Worm (Caenorhabditis elegans): Measurements from ENCODE around the gene mrpl-28.

mrpl-28 gene

DNA sequence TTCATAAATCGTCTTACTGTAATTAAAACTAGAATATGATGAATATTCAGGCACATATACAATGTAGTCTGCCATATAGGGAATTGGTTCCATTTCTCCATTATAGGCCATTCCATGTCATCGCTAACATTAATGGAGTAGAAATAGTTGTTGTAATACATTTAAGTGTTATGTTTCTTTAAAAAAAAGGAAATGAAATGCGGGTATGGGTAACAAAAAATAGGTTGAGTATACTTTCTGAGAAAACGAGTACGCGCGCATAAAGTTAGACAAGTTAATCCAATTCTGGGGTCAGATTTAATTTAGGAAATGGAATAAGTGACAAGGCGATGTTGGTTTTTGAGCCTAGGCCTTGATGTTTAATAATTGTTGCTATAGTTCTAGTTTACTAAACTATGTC lies 17.9 kb upstream of the mrpl-28 start, which contains the start of gene T01D1.7:
Gene T01D1.7 (minus strand): TSS at position 101 of the 400 bp plus-strand sequence.
- TF ChIP-seq nhr-21 (tag; optimal IDR thresholded peaks at IDR 0.05) (peak; percentile 23), nhr-11 (tag; optimal IDR thresholded peaks at IDR 0.05) (no peak), elt-3 (tag; optimal IDR thresholded peaks at IDR 0.05) (no peak), mdl-1 (tag; optimal IDR thresholded peaks at IDR 0.05) (no peak), sma-9 (GFP tag; optimal IDR thresholded peaks at IDR 0.05) (peak; percentile 0), sma-9 (tag; optimal IDR thresholded peaks at IDR 0.05) (no peak), Y55F3AM.14 (GFP tag; optimal IDR thresholded peaks at IDR 0.05) (no peak)

DNA sequence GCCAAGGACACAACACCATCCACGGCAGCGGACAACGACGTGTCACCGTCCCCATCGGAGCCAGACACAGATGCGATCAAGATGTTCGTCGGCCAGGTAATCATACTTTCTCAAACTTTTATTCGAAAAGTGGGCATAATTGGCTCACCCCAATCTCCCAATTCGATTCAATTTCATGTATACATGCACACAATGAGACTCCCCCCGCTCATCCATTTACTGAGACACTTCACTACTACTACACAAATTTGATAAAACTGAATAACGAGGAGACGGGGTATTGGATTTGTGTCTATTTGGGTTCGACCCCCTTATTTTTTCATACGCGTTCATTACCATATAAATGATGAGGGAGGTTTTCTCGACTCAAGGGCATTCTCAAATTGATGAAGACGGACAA lies 7.4 kb upstream of the mrpl-28 start:
- TF ChIP-seq aly-2 (tag; optimal IDR thresholded peaks at IDR 0.05) (no peak), fos-1 (tag; optimal IDR thresholded peaks at IDR 0.05) (no peak), ceh-82 (tag; optimal IDR thresholded peaks at IDR 0.05) (no peak), nhr-129 (tag; optimal IDR thresholded peaks at IDR 0.05) (no peak), ZK546.5 (tag; optimal IDR thresholded peaks at IDR 0.05) (no peak), skn-1 (tag; optimal IDR thresholded peaks at IDR 0.05) (no peak), alr-1 (tag; optimal IDR thresholded peaks at IDR 0.05) (no peak), nhr-12 (tag; optimal IDR thresholded peaks at IDR 0.05) (no peak), F13H6.1 (tag; optimal IDR thresholded peaks at IDR 0.05) (no peak), crh-2 (tag; optimal IDR thresholded peaks at IDR 0.05) (no peak), lin-13 (GFP tag; optimal IDR thresholded peaks at IDR 0.05) (no peak), unc-39 (tag; optimal IDR thresholded peaks at IDR 0.05) (no peak), nhr-25 (tag; optimal IDR thresholded peaks at IDR 0.05) (no peak), R02D3.7 (tag; optimal IDR thresholded peaks at IDR 0.05) (no peak), ztf-11 (tag; optimal IDR thresholded peaks at IDR 0.05) (no peak), sma-3 (GFP tag; optimal IDR thresholded peaks at IDR 0.05) (no peak), dmd-4 (tag; optimal IDR thresholded peaks at IDR 0.05) (no peak), peb-1 (tag; optimal IDR thresholded peaks at IDR 0.05) (no peak), mdl-1 (tag; optimal IDR thresholded peaks at IDR 0.05) (no peak), sem-4 (tag; optimal IDR thresholded peaks at IDR 0.05) (no peak)

DNA sequence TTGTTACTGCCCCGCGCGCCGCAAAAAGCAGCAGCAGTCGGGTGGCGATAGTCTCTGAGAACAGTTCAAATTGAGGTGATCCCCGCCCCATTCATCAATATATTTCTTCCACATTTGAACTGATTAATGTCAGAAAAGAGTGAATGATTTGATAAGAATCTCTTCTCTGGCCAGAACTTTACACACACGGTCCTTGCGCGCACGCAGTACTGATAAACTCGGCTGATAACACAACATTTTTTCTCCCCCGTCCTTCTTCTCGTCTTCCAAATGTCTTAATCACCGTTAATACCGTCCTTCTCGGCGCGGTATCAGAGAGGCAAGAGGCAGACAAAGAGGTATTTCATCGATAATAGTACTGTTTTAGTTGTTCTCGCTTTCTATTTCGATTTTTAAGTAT lies 6.4 kb upstream of the mrpl-28 start, which contains the start of gene etr-1:
Gene etr-1 (plus strand): TSS at position 193 of the 400 bp plus-strand sequence.
- no peak for TF ChIP-seq mdl-1 (tag; optimal IDR thresholded peaks at IDR 0.05)
- no peak for TF ChIP-seq nhr-237 (tag; optimal IDR thresholded peaks at IDR 0.05)
- TF ChIP-seq gmeb-1 (tag; optimal IDR thresholded peaks at IDR 0.05), result peak; percentile 16
- peak; percentile 61 for TF ChIP-seq crh-2 (tag; optimal IDR thresholded peaks at IDR 0.05)
- TF ChIP-seq sma-3 (GFP tag; optimal IDR thresholded peaks at IDR 0.05), result peak; percentile 49
- no peak for TF ChIP-seq lin-39 (tag; optimal IDR thresholded peaks at IDR 0.05)
- TF ChIP-seq F13H6.1 (tag; optimal IDR thresholded peaks at IDR 0.05), result peak; percentile 47
- peak; percentile 70 for TF ChIP-seq blmp-1 (tag; optimal IDR thresholded peaks at IDR 0.05; ENCODE audit: insufficient read depth)
- TF ChIP-seq skn-1 (tag; optimal IDR thresholded peaks at IDR 0.05), result no peak
- no peak for TF ChIP-seq nhr-11 (tag; optimal IDR thresholded peaks at IDR 0.05)
- TF ChIP-seq dmd-4 (tag; optimal IDR thresholded peaks at IDR 0.05), result no peak
- peak in 1 of 2 experiments; percentile 10 for TF ChIP-seq lsy-2 (tag; optimal IDR thresholded peaks at IDR 0.05)
- no peak for TF ChIP-seq mab-5 (tag; optimal IDR thresholded peaks at IDR 0.05)
- TF ChIP-seq nhr-23 (tag; optimal IDR thresholded peaks at IDR 0.05), result no peak
- TF ChIP-seq ceh-82 (tag; optimal IDR thresholded peaks at IDR 0.05), result no peak
- TF ChIP-seq R02D3.7 (tag; optimal IDR thresholded peaks at IDR 0.05), result no peak
- no peak for TF ChIP-seq ZK546.5 (tag; optimal IDR thresholded peaks at IDR 0.05)
- peak; percentile 67 for TF ChIP-seq sma-9 (GFP tag; optimal IDR thresholded peaks at IDR 0.05)
- no peak for TF ChIP-seq sma-9 (tag; optimal IDR thresholded peaks at IDR 0.05)
- TF ChIP-seq egl-27 (tag; optimal IDR thresholded peaks at IDR 0.05), result peak; percentile 10
- TF ChIP-seq ztf-11 (tag; optimal IDR thresholded peaks at IDR 0.05), result no peak
- TF ChIP-seq ama-1 (optimal IDR thresholded peaks at IDR 0.05), result no peak
- TF ChIP-seq elt-1 (tag; optimal IDR thresholded peaks at IDR 0.05), result no peak
- no peak for TF ChIP-seq ztf-1 (GFP tag; conservative IDR thresholded peaks at IDR 0.05)
- TF ChIP-seq unc-55 (GFP tag; optimal IDR thresholded peaks at IDR 0.05), result no peak
- no peak for TF ChIP-seq unc-62 (GFP tag; optimal IDR thresholded peaks at IDR 0.05)
- TF ChIP-seq lin-13 (GFP tag; optimal IDR thresholded peaks at IDR 0.05), result no peak
- no peak for TF ChIP-seq mbf-1 (tag; optimal IDR thresholded peaks at IDR 0.05)
- no peak for TF ChIP-seq ceh-16 (tag; optimal IDR thresholded peaks at IDR 0.05)
- TF ChIP-seq nhr-129 (tag; optimal IDR thresholded peaks at IDR 0.05), result no peak
- no peak for TF ChIP-seq nhr-77 (tag; optimal IDR thresholded peaks at IDR 0.05)
- TF ChIP-seq elt-3 (tag; optimal IDR thresholded peaks at IDR 0.05), result no peak
- TF ChIP-seq nhr-21 (tag; optimal IDR thresholded peaks at IDR 0.05), result peak; percentile 56
- no peak for TF ChIP-seq peb-1 (tag; optimal IDR thresholded peaks at IDR 0.05)
- TF ChIP-seq nhr-25 (tag; optimal IDR thresholded peaks at IDR 0.05), result no peak
- peak; percentile 99 for TF ChIP-seq fos-1 (tag; optimal IDR thresholded peaks at IDR 0.05)
- no peak for TF ChIP-seq aly-2 (tag; optimal IDR thresholded peaks at IDR 0.05)
- TF ChIP-seq nhr-12 (tag; optimal IDR thresholded peaks at IDR 0.05), result no peak

All from whole organism, L2 larva.